Worm (Caenorhabditis elegans) whole organism, L1 larva: ENCODE measurements around the gene T26C12.2.

Source experiments
- C04F5.9 ChIP-seq: sonication (generic microtip); optimal IDR thresholded peaks from 2 replicates; lab custom pipeline; 2016; ENCODE audit warnings: missing genetic modification characterization, missing compliant biosample characterization
- F16B12.6 ChIP-seq: fragments of 150-350 bp; optimal IDR thresholded peaks from 2 replicates; lab custom pipeline; 2014; ENCODE audit warnings: missing biosample characterization, missing genetic modification characterization
- aha-1 ChIP-seq: fragments of 150-350 bp; optimal IDR thresholded peaks from 2 replicates; lab custom pipeline; 2014; ENCODE audit warnings: missing biosample characterization, missing genetic modification characterization
- alr-1 ChIP-seq: fragments of 200-800 bp; sonication (Bioruptor generic); optimal IDR thresholded peaks from 2 replicates; lab custom pipeline; 2018; ENCODE audit warnings: borderline replicate concordance, mild to moderate bottlenecking, missing genetic modification characterization, missing compliant biosample characterization
- aly-2 ChIP-seq: fragments of 150-350 bp; optimal IDR thresholded peaks from 2 replicates; lab custom pipeline; 2014; ENCODE audit warnings: missing biosample characterization, missing genetic modification characterization
- ama-1 ChIP-seq: fragments of 150-350 bp; optimal IDR thresholded peaks from 2 replicates; lab custom pipeline; 2014
- blmp-1 ChIP-seq: fragments of 150-350 bp; optimal IDR thresholded peaks from 2 replicates; lab custom pipeline; 2014; ENCODE audit warnings: missing biosample characterization, missing genetic modification characterization
- ceh-8 ChIP-seq: fragments of 200-800 bp; sonication (Bioruptor generic); optimal IDR thresholded peaks from 2 replicates; lab custom pipeline; 2018; ENCODE audit warnings: mild to moderate bottlenecking, missing genetic modification characterization, moderate library complexity, missing compliant biosample characterization
- ceh-82 ChIP-seq, 3 experiments: fragments of 150-350 bp in 1 of 3; sonication (generic microtip) in 2 of 3; optimal IDR thresholded peaks; 2 replicates each; lab custom pipeline; 2014 to 2017; ENCODE audit warnings: missing biosample characterization in 3 of 3, missing genetic modification characterization in 3 of 3
- ceh-88 ChIP-seq: fragments of 200-800 bp; sonication (Bioruptor generic); IDR thresholded peaks from 2 replicates; pipeline ENCODE4 v1.3.6; 2022; ENCODE audit warnings: missing genetic modification characterization, missing compliant biosample characterization
- ceh-90 ChIP-seq: sonication (generic microtip); optimal IDR thresholded peaks from 2 replicates; lab custom pipeline; 2016; ENCODE audit warnings: missing genetic modification characterization, missing compliant biosample characterization
- dsc-1 ChIP-seq: sonication (generic microtip); optimal IDR thresholded peaks from 2 replicates; lab custom pipeline; 2016; ENCODE audit warnings: mild to moderate bottlenecking, missing genetic modification characterization, missing compliant biosample characterization
- efl-1 ChIP-seq, 4 experiments: fragments of 150-350 bp; optimal IDR thresholded peaks in 3 of 4; peaks in 1 of 4; 1 replicate in 1 of 4; 2 replicates in 3 of 4; lab custom pipeline; 2014; ENCODE audit warnings: missing biosample characterization in 2 of 4, missing genetic modification characterization in 2 of 4, missing genetic modification reagents in 2 of 4
- egl-27 ChIP-seq, 2 experiments: fragments of 150-350 bp in 1 of 2; sonication (generic microtip); optimal IDR thresholded peaks; 3 replicates each; lab custom pipeline; 2017 to 2018; ENCODE audit warnings: missing biosample characterization in 2 of 2, missing genetic modification characterization in 2 of 2, missing genetic modification reagents in 2 of 2
- elt-2 ChIP-seq: sonication (generic microtip); optimal IDR thresholded peaks from 2 replicates; lab custom pipeline; 2016; ENCODE audit warnings: missing genetic modification characterization, mild to moderate bottlenecking, inconsistent platforms, missing compliant biosample characterization, missing genetic modification reagents
- ets-5 ChIP-seq: fragments of 200-800 bp; sonication (Bioruptor generic); IDR thresholded peaks from 2 replicates; pipeline ENCODE4 v1.3.6; 2022; ENCODE audit warnings: missing genetic modification characterization, missing compliant biosample characterization
- fkh-10 ChIP-seq: sonication (generic microtip); optimal IDR thresholded peaks from 2 replicates; lab custom pipeline; 2017; ENCODE audit warnings: missing biosample characterization, missing genetic modification reagents, missing genetic modification characterization
- fkh-8 ChIP-seq: sonication (generic microtip); optimal IDR thresholded peaks from 2 replicates; lab custom pipeline; 2016; ENCODE audit warnings: mild to moderate bottlenecking, missing genetic modification characterization, missing compliant biosample characterization
- fos-1 ChIP-seq: fragments of 150-350 bp; optimal IDR thresholded peaks from 2 replicates; lab custom pipeline; 2014; ENCODE audit warnings: missing biosample characterization, missing genetic modification characterization
- grh-1 ChIP-seq: fragments of 200-800 bp; sonication (Bioruptor generic); IDR thresholded peaks from 2 replicates; pipeline ENCODE4 v1.3.6; 2022; ENCODE audit warnings: missing genetic modification reagents, missing genetic modification characterization, missing compliant biosample characterization
- hlh-17 ChIP-seq: fragments of 200-800 bp; sonication (Bioruptor generic); optimal IDR thresholded peaks from 2 replicates; lab custom pipeline; 2018; ENCODE audit warnings: missing genetic modification characterization, mild to moderate bottlenecking, missing compliant biosample characterization, moderate library complexity, borderline replicate concordance
- isw-1 ChIP-seq: fragments of 200-800 bp; sonication (Bioruptor generic); IDR thresholded peaks from 2 replicates; pipeline ENCODE4 v1.3.6; 2022; ENCODE audit warnings: missing genetic modification characterization, missing compliant biosample characterization
- jun-1 ChIP-seq: fragments of 150-350 bp; optimal IDR thresholded peaks from 2 replicates; lab custom pipeline; 2014; ENCODE audit warnings: missing biosample characterization, missing genetic modification reagents, missing genetic modification characterization
- lin-13 ChIP-seq: fragments of 150-350 bp; optimal IDR thresholded peaks from 2 replicates; lab custom pipeline; 2014; ENCODE audit warnings: missing biosample characterization, missing genetic modification reagents, missing genetic modification characterization
- lin-14 ChIP-seq: fragments of 200-800 bp; sonication (Bioruptor generic); optimal IDR thresholded peaks from 2 replicates; lab custom pipeline; 2018; ENCODE audit warnings: mild to moderate bottlenecking, missing genetic modification characterization, moderate library complexity, missing compliant biosample characterization
- lin-15B ChIP-seq: fragments of 150-350 bp; sonication (generic microtip); optimal IDR thresholded peaks from 3 replicates; lab custom pipeline; 2014; ENCODE audit warnings: missing biosample characterization, missing genetic modification characterization
- lin-39 ChIP-seq: fragments of 150-350 bp; optimal IDR thresholded peaks from 2 replicates; lab custom pipeline; 2014; ENCODE audit warnings: missing biosample characterization, missing genetic modification reagents, missing genetic modification characterization
- lir-3 ChIP-seq: sonication (generic microtip); optimal IDR thresholded peaks from 2 replicates; lab custom pipeline; 2016; ENCODE audit warnings: mild to moderate bottlenecking, missing genetic modification characterization, moderate library complexity, missing compliant biosample characterization; ENCODE audit not compliant: poor library complexity
- lsy-2 ChIP-seq, 2 experiments: fragments of 150-350 bp; optimal IDR thresholded peaks; 2 replicates each; lab custom pipeline; 2014; ENCODE audit warnings: missing biosample characterization in 2 of 2, missing genetic modification characterization in 2 of 2
- mdl-1 ChIP-seq, 2 experiments: fragments of 150-350 bp; optimal IDR thresholded peaks; 2 replicates each; lab custom pipeline; 2014 to 2017; ENCODE audit warnings: missing biosample characterization in 2 of 2, missing genetic modification characterization in 2 of 2, inconsistent platforms in 1 of 2
- nhr-11 ChIP-seq: fragments of 150-350 bp; optimal IDR thresholded peaks from 2 replicates; lab custom pipeline; 2014; ENCODE audit warnings: missing biosample characterization, missing genetic modification characterization
- nhr-12 ChIP-seq: sonication (generic microtip); optimal IDR thresholded peaks from 2 replicates; lab custom pipeline; 2017; ENCODE audit warnings: missing biosample characterization, missing genetic modification characterization
- nhr-19 ChIP-seq: fragments of 200-800 bp; sonication (Bioruptor generic); conservative IDR thresholded peaks from 2 replicates; pipeline ENCODE4 v1.3.6; 2022; ENCODE audit warnings: missing genetic modification characterization, missing compliant biosample characterization
- nhr-47 ChIP-seq: sonication (generic microtip); optimal IDR thresholded peaks from 2 replicates; lab custom pipeline; 2016; ENCODE audit warnings: mild to moderate bottlenecking, missing genetic modification characterization, moderate library complexity, missing compliant biosample characterization
- nhr-71 ChIP-seq: sonication (generic microtip); optimal IDR thresholded peaks from 2 replicates; lab custom pipeline; 2016; ENCODE audit warnings: mild to moderate bottlenecking, missing genetic modification characterization, moderate library complexity, missing compliant biosample characterization
- nhr-77 ChIP-seq: fragments of 150-350 bp; optimal IDR thresholded peaks from 2 replicates; lab custom pipeline; 2014; ENCODE audit warnings: missing biosample characterization, missing genetic modification characterization
- nhr-85 ChIP-seq: sonication (generic microtip); peaks from one replicate; lab custom pipeline; 2016; ENCODE audit warnings: missing genetic modification characterization, inconsistent platforms, missing compliant biosample characterization
- nhr-90 ChIP-seq: sonication (generic microtip); optimal IDR thresholded peaks from 2 replicates; lab custom pipeline; 2016; ENCODE audit warnings: mild to moderate bottlenecking, missing genetic modification characterization, missing compliant biosample characterization; ENCODE audit not compliant: poor library complexity
- pqm-1 ChIP-seq: sonication (generic microtip); optimal IDR thresholded peaks from 3 replicates; lab custom pipeline; 2017; ENCODE audit warnings: missing biosample characterization, missing genetic modification characterization
- rnt-1 ChIP-seq: sonication (generic microtip); optimal IDR thresholded peaks from 2 replicates; lab custom pipeline; 2016; ENCODE audit warnings: mild to moderate bottlenecking, missing genetic modification characterization, moderate library complexity, missing compliant biosample characterization
- skn-1 ChIP-seq: fragments of 150-350 bp; optimal IDR thresholded peaks from 2 replicates; lab custom pipeline; 2014; ENCODE audit warnings: missing biosample characterization, missing genetic modification characterization
- snu-23 ChIP-seq: sonication (generic microtip); optimal IDR thresholded peaks from 2 replicates; lab custom pipeline; 2016; ENCODE audit warnings: missing genetic modification characterization, missing compliant biosample characterization
- sox-4 ChIP-seq: sonication (generic microtip); optimal IDR thresholded peaks from 2 replicates; lab custom pipeline; 2016; ENCODE audit warnings: missing genetic modification characterization, missing compliant biosample characterization
- sptf-1 ChIP-seq: fragments of 150-350 bp; optimal IDR thresholded peaks from 2 replicates; lab custom pipeline; 2014; ENCODE audit warnings: missing biosample characterization, missing genetic modification characterization
- sup-37 ChIP-seq: fragments of 200-800 bp; sonication (Bioruptor generic); optimal IDR thresholded peaks from 2 replicates; lab custom pipeline; 2018; ENCODE audit warnings: mild to moderate bottlenecking, missing genetic modification characterization, missing compliant biosample characterization
- swsn-7 ChIP-seq: sonication (generic microtip); optimal IDR thresholded peaks from 2 replicates; lab custom pipeline; 2016; ENCODE audit warnings: missing genetic modification characterization, missing compliant biosample characterization
- tbx-2 ChIP-seq: sonication (generic microtip); optimal IDR thresholded peaks from 2 replicates; lab custom pipeline; 2016; ENCODE audit warnings: missing genetic modification characterization, missing compliant biosample characterization
- tlp-1 ChIP-seq: fragments of 150-350 bp; optimal IDR thresholded peaks from 2 replicates; lab custom pipeline; 2014; ENCODE audit warnings: missing biosample characterization, missing genetic modification characterization
- unc-130 ChIP-seq: fragments of 150-350 bp; optimal IDR thresholded peaks from 2 replicates; lab custom pipeline; 2017; ENCODE audit warnings: missing biosample characterization, missing genetic modification characterization, inconsistent platforms
- unc-30 ChIP-seq: sonication (generic microtip); optimal IDR thresholded peaks from 2 replicates; lab custom pipeline; 2017; ENCODE audit warnings: missing biosample characterization, missing genetic modification characterization
- unc-86 ChIP-seq: sonication (generic microtip); optimal IDR thresholded peaks from 2 replicates; lab custom pipeline; 2016; ENCODE audit warnings: missing genetic modification characterization, missing compliant biosample characterization
- unc-98 ChIP-seq: fragments of 200-800 bp; sonication (Bioruptor generic); IDR thresholded peaks from 2 replicates; pipeline ENCODE4 v1.3.6; 2022; ENCODE audit warnings: missing genetic modification characterization, missing compliant biosample characterization
- vab-15 ChIP-seq: sonication (generic microtip); optimal IDR thresholded peaks from 2 replicates; lab custom pipeline; 2017; ENCODE audit warnings: missing genotype, mild to moderate bottlenecking, missing genetic modification characterization, missing compliant biosample characterization
- zag-1 ChIP-seq: fragments of 150-350 bp; optimal IDR thresholded peaks from 2 replicates; lab custom pipeline; 2014; ENCODE audit warnings: missing biosample characterization, missing genetic modification characterization

Gene T26C12.2

ce11 chrIV:3231644-3232043 lies 33.9 kb downstream of the T26C12.2 start:
- TF ChIP-seq skn-1 (tag; lab: Kevin White, UChicago) (no peak), unc-30 (no peak), hlh-17 (no peak), isw-1 (GFP tag; lab: Robert Waterston, UW) (no peak), swsn-7 (tag; lab: Kevin White, UChicago) (no peak), tlp-1 (tag; lab: Kevin White, UChicago) (no peak), fkh-10 (no peak), grh-1 (no peak), elt-2 (tag; lab: Kevin White, UChicago) (peak; percentile 18), unc-98 (GFP tag; lab: Robert Waterston, UW) (no peak), C04F5.9 (tag; lab: Kevin White, UChicago) (no peak), dsc-1 (tag; lab: Kevin White, UChicago) (no peak), aha-1 (tag; lab: Kevin White, UChicago) (no peak), lin-13 (GFP tag; lab: Kevin White, UChicago) (no peak), egl-27 (tag; optimal IDR thresholded peaks at IDR 0.05; lab: Kevin White, UChicago) (no peak), alr-1 (tag; lab: Kevin White, UChicago) (no peak), unc-130 (tag; lab: Kevin White, UChicago) (no peak), aly-2 (tag; lab: Kevin White, UChicago) (no peak), nhr-11 (no peak), fkh-8 (tag; lab: Kevin White, UChicago) (no peak), nhr-90 (tag; lab: Kevin White, UChicago) (no peak), jun-1 (tag; lab: Kevin White, UChicago) (no peak), sup-37 (no peak), lir-3 (tag; lab: Kevin White, UChicago) (no peak), lsy-2 (tag; optimal IDR thresholded peaks at IDR 0.05; lab: Kevin White, UChicago) (peak in 1 of 2 experiments; percentile 15), pqm-1 (tag; lab: Kevin White, UChicago) (no peak), ets-5 (GFP tag; lab: Robert Waterston, UW) (no peak), ceh-82 (tag; optimal IDR thresholded peaks at IDR 0.05; lab: Kevin White, UChicago) (no peak), zag-1 (tag; lab: Kevin White, UChicago) (no peak), nhr-71 (tag; lab: Kevin White, UChicago) (peak; percentile 59), lin-15B (tag; lab: Kevin White, UChicago) (no peak), ceh-8 (GFP tag; lab: Kevin White, UChicago) (no peak), tbx-2 (tag; lab: Kevin White, UChicago) (no peak), F16B12.6 (no peak), lin-39 (tag; lab: Kevin White, UChicago) (no peak), sptf-1 (no peak), ceh-90 (no peak), efl-1 (optimal IDR thresholded peaks at IDR 0.05; lab: Kevin White, UChicago) (no peak), efl-1 (GFP tag; optimal IDR thresholded peaks at IDR 0.05 in 1 of 2; lab: Kevin White, UChicago) (peak in 1 of 2 experiments; percentile 83), nhr-47 (tag; lab: Kevin White, UChicago) (peak; percentile 17), unc-86 (tag; lab: Kevin White, UChicago) (no peak), fos-1 (tag; lab: Kevin White, UChicago) (no peak), lin-14 (GFP tag; lab: Kevin White, UChicago) (peak; percentile 63), snu-23 (GFP tag; lab: Kevin White, UChicago) (peak; percentile 40), mdl-1 (tag; optimal IDR thresholded peaks at IDR 0.05; lab: Kevin White, UChicago) (no peak), nhr-77 (tag; lab: Kevin White, UChicago) (no peak), vab-15 (no peak), ama-1 (no peak), sox-4 (tag; lab: Kevin White, UChicago) (no peak), nhr-12 (tag; lab: Kevin White, UChicago) (no peak), nhr-85 (tag; lab: Kevin White, UChicago) (no peak), nhr-19 (GFP tag; lab: Robert Waterston, UW) (peak; percentile 39), ceh-88 (no peak), blmp-1 (tag; lab: Kevin White, UChicago) (peak; percentile 46), rnt-1 (tag; lab: Kevin White, UChicago) (peak; percentile 60)
